In genomic region chr3R:23732990-23733512, dm6 we compare ENCODE assay signal across 3 fruit fly cellular contexts.
A peak's percentile ranks its signal among the peaks of the same experiment; 100 is the strongest.
TF ChIP-seq lines count a peak whose summit lies in the region.

TSS of gene Hmgcr (plus strand) at chr3R:23733324.
TSS of gene Rpn9 (minus strand) at chr3R:23733462.

TF ChIP-seq in whole organism, adult, 20 proteins besides CTCF, POLR2A, EP300 and RAD21 (continued from another document):
- TF ChIP-seq CG33017 (tag; optimal IDR thresholded peaks at IDR 0.05; lab: Kevin White, UChicago) (peak; percentile 38), CG11617 (GFP tag; optimal IDR thresholded peaks at IDR 0.05; lab: Kevin White, UChicago) (peak; percentile 29)
TF ChIP-seq in whole organism, adult: peak in this region for 9.

TF ChIP-seq in whole organism, embryonic, 481 proteins besides CTCF, POLR2A, EP300 and RAD21 (continued from another document and continues in another):
- TF ChIP-seq CG8388 (GFP tag; optimal IDR thresholded peaks at IDR 0.05; lab: Kevin White, UChicago) (no peak), CG30020 (tag; optimal IDR thresholded peaks at IDR 0.05; lab: Kevin White, UChicago) (peak; percentile 20), ash1 (GFP tag; optimal IDR thresholded peaks at IDR 0.05; lab: Kevin White, UChicago) (no peak), HmgD (GFP tag; optimal IDR thresholded peaks at IDR 0.05; lab: Kevin White, UChicago) (no peak), CG33213 (GFP tag; optimal IDR thresholded peaks at IDR 0.05; lab: Kevin White, UChicago) (peak; percentile 15), CG15269 (tag; optimal IDR thresholded peaks at IDR 0.05; lab: Kevin White, UChicago) (peak; percentile 16), kah (GFP tag; optimal IDR thresholded peaks at IDR 0.05; lab: Kevin White, UChicago) (no peak), HLH4C (GFP tag; IDR thresholded peaks at IDR 0.05; lab: Robert Waterston, UW; ENCODE audit: partially characterized antibody) (peak; percentile 8; the same call in 1 of the 3 replicates), Ets65A (GFP tag; lab: Kevin White, UChicago) (peak; percentile 6), grau (tag; optimal IDR thresholded peaks at IDR 0.05; lab: Kevin White, UChicago) (peak; percentile 26), CG6272 (GFP tag; IDR thresholded peaks at IDR 0.05; lab: Robert Waterston, UW) (no peak), Sin3A (optimal IDR thresholded peaks at IDR 0.05; lab: Kevin White, UChicago) (peak; percentile 95), MESR4 (GFP tag; optimal IDR thresholded peaks at IDR 0.05; lab: Kevin White, UChicago) (peak; percentile 66), CG6765 (GFP tag; optimal IDR thresholded peaks at IDR 0.05; lab: Kevin White, UChicago) (peak; percentile 15), ERR (GFP tag; optimal IDR thresholded peaks at IDR 0.05; lab: Kevin White, UChicago) (peak; percentile 11), shn (GFP tag; optimal IDR thresholded peaks at IDR 0.05; lab: Kevin White, UChicago) (peak; percentile 27), D19A (tag; optimal IDR thresholded peaks at IDR 0.05; lab: Kevin White, UChicago) (peak; percentile 14), Ssrp (tag; optimal IDR thresholded peaks at IDR 0.05; lab: Kevin White, UChicago) (no peak), trem (tag; optimal IDR thresholded peaks at IDR 0.05; lab: Kevin White, UChicago) (peak; percentile 73), wor (GFP tag; IDR thresholded peaks at IDR 0.05; lab: Robert Waterston, UW) (no peak), unc-4 (GFP tag; IDR thresholded peaks at IDR 0.05; lab: Robert Waterston, UW; ENCODE audit: partially characterized antibody) (0 out of 2 replicates have a peak, but pooled peaks have one; percentile 44), slp2 (GFP tag; optimal IDR thresholded peaks at IDR 0.05; lab: Kevin White, UChicago) (no peak), p53 (GFP tag; optimal IDR thresholded peaks at IDR 0.05; lab: Kevin White, UChicago) (no peak), CG6254 (GFP tag; optimal IDR thresholded peaks at IDR 0.05; lab: Kevin White, UChicago) (no peak), row (GFP tag; IDR thresholded peaks at IDR 0.05; lab: Robert Waterston, UW) (0 out of 3 replicates have a peak, but pooled peaks have one; percentile 17), CG8944 (GFP tag; optimal IDR thresholded peaks at IDR 0.05; lab: Kevin White, UChicago) (no peak), E2f1 (GFP tag; IDR thresholded peaks at IDR 0.05; lab: Robert Waterston, UW) (no peak), Fer2 (tag; optimal IDR thresholded peaks at IDR 0.05; lab: Kevin White, UChicago) (no peak), CG15514 (GFP tag; optimal IDR thresholded peaks at IDR 0.05; lab: Kevin White, UChicago) (peak; percentile 67), gem (tag; optimal IDR thresholded peaks at IDR 0.05; lab: Kevin White, UChicago) (peak; percentile 35), Eip74EF (GFP tag; optimal IDR thresholded peaks at IDR 0.05; lab: Kevin White, UChicago) (peak in 1 of 2 experiments; percentile 71), eve (GFP tag; optimal IDR thresholded peaks at IDR 0.05; lab: Kevin White, UChicago) (peak in 1 of 2 experiments; percentile 11), ac (GFP tag; optimal IDR thresholded peaks at IDR 0.05; lab: Kevin White, UChicago) (no peak), pzg (GFP tag; optimal IDR thresholded peaks at IDR 0.05; lab: Kevin White, UChicago) (peak; percentile 90), CG7786 (GFP tag; optimal IDR thresholded peaks at IDR 0.05; lab: Kevin White, UChicago) (no peak), dpn (GFP tag; optimal IDR thresholded peaks at IDR 0.05; lab: Kevin White, UChicago) (peak; percentile 14 to 24), CG10267 (tag; optimal IDR thresholded peaks at IDR 0.05; lab: Kevin White, UChicago) (peak; percentile 68), CG8359 (GFP tag; optimal IDR thresholded peaks at IDR 0.05; lab: Kevin White, UChicago; ENCODE audit: borderline replicate concordance) (peak; percentile 9), CG10321 (GFP tag; IDR thresholded peaks at IDR 0.05; lab: Robert Waterston, UW) (no peak), lilli (GFP tag; optimal IDR thresholded peaks at IDR 0.05; lab: Kevin White, UChicago) (peak; percentile 13), gro (GFP tag; optimal IDR thresholded peaks at IDR 0.05; lab: Kevin White, UChicago) (peak; percentile 27), CG3281 (GFP tag; optimal IDR thresholded peaks at IDR 0.05; lab: Kevin White, UChicago) (peak; percentile 2), Gug (GFP tag; IDR thresholded peaks at IDR 0.05; lab: Robert Waterston, UW) (no peak), CG2120 (GFP tag; optimal IDR thresholded peaks at IDR 0.05; lab: Kevin White, UChicago) (peak; percentile 27), PHDP (tag; optimal IDR thresholded peaks at IDR 0.05; lab: Kevin White, UChicago) (peak; percentile 47), Six4 (GFP tag; optimal IDR thresholded peaks at IDR 0.05; lab: Kevin White, UChicago) (no peak), ara (GFP tag; IDR thresholded peaks at IDR 0.05; lab: Robert Waterston, UW) (no peak), NfI (GFP tag; optimal IDR thresholded peaks at IDR 0.05; lab: Kevin White, UChicago) (peak; percentile 30), cg (GFP tag; optimal IDR thresholded peaks at IDR 0.05; lab: Kevin White, UChicago) (no peak), bcd (GFP tag; optimal IDR thresholded peaks at IDR 0.05; lab: Kevin White, UChicago) (no peak), Nf-YC (tag; optimal IDR thresholded peaks at IDR 0.05; lab: Kevin White, UChicago) (peak; percentile 38), Hr51 (GFP tag; optimal IDR thresholded peaks at IDR 0.05; lab: Kevin White, UChicago) (peak in 1 of 2 experiments; percentile 11), CG13424 (tag; optimal IDR thresholded peaks at IDR 0.05; lab: Kevin White, UChicago) (peak; percentile 28), Atf-2 (GFP tag; optimal IDR thresholded peaks at IDR 0.05; lab: Kevin White, UChicago) (no peak), CG17186 (GFP tag; optimal IDR thresholded peaks at IDR 0.05; lab: Kevin White, UChicago) (peak; percentile 62), Drgx (GFP tag; IDR thresholded peaks at IDR 0.05; lab: Robert Waterston, UW) (no peak), CG12744 (GFP tag; optimal IDR thresholded peaks at IDR 0.05; lab: Kevin White, UChicago) (no peak), CHES-1-like (GFP tag; optimal IDR thresholded peaks at IDR 0.05; lab: Kevin White, UChicago) (peak; percentile 53), NC2β (GFP tag; optimal IDR thresholded peaks at IDR 0.05; lab: Kevin White, UChicago) (peak; percentile 55), CG9797 (GFP tag; optimal IDR thresholded peaks at IDR 0.05; lab: Kevin White, UChicago) (peak; percentile 97), Camta (GFP tag; optimal IDR thresholded peaks at IDR 0.05; lab: Kevin White, UChicago) (peak; percentile 21), gsb-n (tag; optimal IDR thresholded peaks at IDR 0.05; lab: Kevin White, UChicago) (peak; percentile 49), cato (GFP tag; optimal IDR thresholded peaks at IDR 0.05; lab: Kevin White, UChicago; ENCODE audit: borderline replicate concordance) (no peak), slbo (GFP tag; IDR thresholded peaks at IDR 0.05; lab: Robert Waterston, UW) (no peak; the same call in 1 of the 2 replicates)

TF ChIP-seq in whole organism, prepupa, 60 proteins besides CTCF, POLR2A, EP300 and RAD21 (continued from another document):
- TF ChIP-seq CG1621 (tag; optimal IDR thresholded peaks at IDR 0.05; lab: Kevin White, UChicago), result no peak
- TF ChIP-seq CG3919 (GFP tag; optimal IDR thresholded peaks at IDR 0.05; lab: Kevin White, UChicago), result peak; percentile 39
- TF ChIP-seq ss (GFP tag; optimal IDR thresholded peaks at IDR 0.05; lab: Kevin White, UChicago), result no peak
- no peak for TF ChIP-seq CG11294 (GFP tag; IDR thresholded peaks at IDR 0.05; lab: Robert Waterston, UW)
- no peak; the same call in 1 of the 2 replicates for TF ChIP-seq CG15336 (GFP tag; IDR thresholded peaks at IDR 0.05; lab: Robert Waterston, UW)
- TF ChIP-seq CG32006 (GFP tag; optimal IDR thresholded peaks at IDR 0.05; lab: Kevin White, UChicago), result no peak
- TF ChIP-seq CG6792 (GFP tag; optimal IDR thresholded peaks at IDR 0.05; lab: Kevin White, UChicago), result no peak
- TF ChIP-seq CG10669 (GFP tag; optimal IDR thresholded peaks at IDR 0.05; lab: Kevin White, UChicago), result no peak
- TF ChIP-seq Blimp-1 (GFP tag; optimal IDR thresholded peaks at IDR 0.05; lab: Kevin White, UChicago), result no peak
- peak; percentile 1 for TF ChIP-seq fkh (GFP tag; optimal IDR thresholded peaks at IDR 0.05; lab: Kevin White, UChicago)
- TF ChIP-seq Hr38 (GFP tag; optimal IDR thresholded peaks at IDR 0.05; lab: Kevin White, UChicago), result no peak
- no peak for TF ChIP-seq CG4318 (GFP tag; optimal IDR thresholded peaks at IDR 0.05; lab: Kevin White, UChicago)
- TF ChIP-seq Sox15 (GFP tag; optimal IDR thresholded peaks at IDR 0.05; lab: Kevin White, UChicago), result no peak
- no peak for TF ChIP-seq CG8319 (GFP tag; optimal IDR thresholded peaks at IDR 0.05; lab: Kevin White, UChicago)
- TF ChIP-seq Eip78C (GFP tag; lab: Kevin White, UChicago), result peak; percentile 69
- no peak for TF ChIP-seq Lpt (GFP tag; optimal IDR thresholded peaks at IDR 0.05; lab: Kevin White, UChicago)
- peak; percentile 52 for TF ChIP-seq Eip93F (GFP tag; optimal IDR thresholded peaks at IDR 0.05; lab: Kevin White, UChicago)
- peak; percentile 11 for TF ChIP-seq dsx (GFP tag; optimal IDR thresholded peaks at IDR 0.05; lab: Kevin White, UChicago; ENCODE audit: poor library complexity, severe bottlenecking)
- no peak for TF ChIP-seq CG10631 (GFP tag; optimal IDR thresholded peaks at IDR 0.05; lab: Kevin White, UChicago)
- no peak for TF ChIP-seq Hr39 (GFP tag; optimal IDR thresholded peaks at IDR 0.05; lab: Kevin White, UChicago)
- peak; percentile 2 for TF ChIP-seq Eip75B (GFP tag; optimal IDR thresholded peaks at IDR 0.05; lab: Kevin White, UChicago)
- TF ChIP-seq CG8632 (GFP tag; optimal IDR thresholded peaks at IDR 0.05; lab: Kevin White, UChicago), result no peak
- no peak for TF ChIP-seq net (GFP tag; optimal IDR thresholded peaks at IDR 0.05; lab: Kevin White, UChicago)
- TF ChIP-seq esn (GFP tag; optimal IDR thresholded peaks at IDR 0.05; lab: Kevin White, UChicago), result peak; percentile 23
- TF ChIP-seq acj6 (GFP tag; optimal IDR thresholded peaks at IDR 0.05; lab: Kevin White, UChicago), result no peak
- no peak for TF ChIP-seq cyc (GFP tag; optimal IDR thresholded peaks at IDR 0.05; lab: Kevin White, UChicago)
- TF ChIP-seq vri (GFP tag; optimal IDR thresholded peaks at IDR 0.05; lab: Kevin White, UChicago), result peak; percentile 48
- no peak for TF ChIP-seq salr (GFP tag; optimal IDR thresholded peaks at IDR 0.05; lab: Kevin White, UChicago)
- TF ChIP-seq CG3032 (tag; optimal IDR thresholded peaks at IDR 0.05; lab: Kevin White, UChicago), result no peak
- peak; percentile 100 for TF ChIP-seq achi (GFP tag; optimal IDR thresholded peaks at IDR 0.05; lab: Kevin White, UChicago)
- no peak for TF ChIP-seq CG34406 (GFP tag; optimal IDR thresholded peaks at IDR 0.05; lab: Kevin White, UChicago)
- no peak for TF ChIP-seq fd85E (GFP tag; optimal IDR thresholded peaks at IDR 0.05; lab: Kevin White, UChicago)
- TF ChIP-seq CG11762 (GFP tag; optimal IDR thresholded peaks at IDR 0.05; lab: Kevin White, UChicago; ENCODE audit: insufficient read depth), result no peak
- no peak for TF ChIP-seq CG11902 (GFP tag; optimal IDR thresholded peaks at IDR 0.05; lab: Kevin White, UChicago)
- TF ChIP-seq CG6808 (GFP tag; optimal IDR thresholded peaks at IDR 0.05; lab: Kevin White, UChicago), result no peak
- no peak for TF ChIP-seq Sox102F (GFP tag; optimal IDR thresholded peaks at IDR 0.05; lab: Kevin White, UChicago)
- no peak for TF ChIP-seq Gug (GFP tag; IDR thresholded peaks at IDR 0.05; lab: Robert Waterston, UW)
- no peak for TF ChIP-seq OdsH (GFP tag; optimal IDR thresholded peaks at IDR 0.05; lab: Kevin White, UChicago)
- TF ChIP-seq dac (GFP tag; optimal IDR thresholded peaks at IDR 0.05; lab: Kevin White, UChicago), result no peak
- no peak for TF ChIP-seq topi (GFP tag; optimal IDR thresholded peaks at IDR 0.05; lab: Kevin White, UChicago)
